Comparison of ENCODE assay signal across 2 worm cellular contexts in the genomic region with DNA sequence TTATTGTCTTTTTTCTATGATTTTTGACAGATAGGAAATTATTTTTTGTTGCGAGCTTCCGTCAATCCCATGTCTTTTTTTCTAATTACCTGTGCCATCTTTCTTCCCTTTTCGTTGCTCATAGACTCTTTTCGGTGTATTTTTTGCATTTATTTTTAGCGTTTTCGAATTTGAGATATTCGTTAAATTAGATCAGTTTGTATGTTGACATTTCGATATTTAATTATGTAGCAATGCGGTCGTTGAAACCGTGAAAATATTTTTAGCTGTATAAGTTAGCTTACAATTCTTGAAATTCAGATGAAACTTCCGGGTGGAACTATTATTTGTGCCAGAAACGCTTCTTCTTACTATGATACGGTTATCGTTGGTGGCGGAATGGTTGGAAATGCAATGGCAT.
TF ChIP-seq lines count a peak whose summit lies in the region.

A gene (plus strand): TSS at position 301 of the 400 bp plus-strand sequence.

TF ChIP-seq in whole organism, L4 larva, 104 proteins besides CTCF, POLR2A, EP300 and RAD21:
- TF ChIP-seq aha-1 (tag; lab: Kevin White, UChicago) (peak; percentile 69), daf-16 (GFP tag; optimal IDR thresholded peaks at IDR 0.05; lab: Kevin White, UChicago) (no peak), daf-16 (tag; optimal IDR thresholded peaks at IDR 0.05; lab: Kevin White, UChicago) (no peak)

TF ChIP-seq in whole organism, young adult, 124 proteins besides CTCF, POLR2A, EP300 and RAD21:
- TF ChIP-seq B0035.1 (tag; optimal IDR thresholded peaks at IDR 0.05; lab: Kevin White, UChicago), result no peak
- no peak for TF ChIP-seq ets-4 (GFP tag; optimal IDR thresholded peaks at IDR 0.05; lab: Kevin White, UChicago)
- TF ChIP-seq gei-17 (GFP tag; optimal IDR thresholded peaks at IDR 0.05; lab: Kevin White, UChicago), result no peak
- no peak for TF ChIP-seq cebp-1 (GFP tag; IDR thresholded peaks at IDR 0.05; lab: Robert Waterston, UW)
- TF ChIP-seq cebp-1 (tag; optimal IDR thresholded peaks at IDR 0.05; lab: Kevin White, UChicago), result peak; percentile 1
- no peak for TF ChIP-seq nhr-80 (tag; optimal IDR thresholded peaks at IDR 0.05; lab: Kevin White, UChicago)
- TF ChIP-seq lin-35 (GFP tag; optimal IDR thresholded peaks at IDR 0.05; lab: Kevin White, UChicago), result no peak
- TF ChIP-seq xnd-1 (tag; optimal IDR thresholded peaks at IDR 0.05; lab: Kevin White, UChicago), result no peak
